Fruit fly (Drosophila melanogaster): ENCODE data around the gene CG32762.

The CG32762 gene

DNA sequence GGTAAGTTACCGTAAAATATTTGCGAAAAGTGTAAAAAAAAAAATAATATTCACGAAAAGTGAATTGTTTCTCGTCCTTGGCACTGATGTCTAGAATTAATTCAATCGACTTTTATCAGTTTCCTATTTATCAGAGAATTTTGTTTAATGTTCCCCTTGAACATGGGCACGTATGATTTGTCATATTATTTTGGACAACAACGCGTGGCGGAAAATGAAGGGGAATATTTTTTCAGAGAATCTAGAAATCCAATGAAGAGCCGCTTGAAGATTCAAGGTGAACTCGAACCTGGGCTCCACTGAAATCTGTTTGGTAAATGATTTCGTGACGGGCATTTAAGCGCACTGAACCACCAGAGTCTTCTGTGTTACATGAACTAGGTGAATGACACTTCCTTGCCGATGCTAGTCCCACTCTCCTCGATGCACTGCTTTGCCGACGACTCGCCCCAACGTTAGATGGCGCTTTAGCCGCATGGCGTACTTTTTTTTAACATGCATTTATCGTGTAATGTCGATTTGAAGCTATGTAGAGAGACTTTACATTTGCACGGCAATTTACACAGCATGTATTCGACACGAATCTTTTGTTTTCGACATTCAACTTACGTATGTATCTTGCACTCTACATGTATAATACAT lies 23.3 kb upstream of the CG32762 start (continued):
- TF ChIP-seq CG8290 (GFP tag; optimal IDR thresholded peaks at IDR 0.05) (no peak), CG8290 (tag; optimal IDR thresholded peaks at IDR 0.05) (peak in 1 of 2 experiments; percentile 23), Lhr (GFP tag; optimal IDR thresholded peaks at IDR 0.05) (peak; percentile 10), CG34376 (GFP tag; optimal IDR thresholded peaks at IDR 0.05) (peak; percentile 98), Dip2 (GFP tag; IDR thresholded peaks at IDR 0.05) (peak; percentile 93)

dm6 chrX:5518196-5518595 lies 17.2 kb upstream of the CG32762 start:
- TF ChIP-seq Trl (optimal IDR thresholded peaks at IDR 0.05) (peak; percentile 41 to 78), Trl (GFP tag; optimal IDR thresholded peaks at IDR 0.05) (no peak), CG34376 (GFP tag; optimal IDR thresholded peaks at IDR 0.05) (peak; percentile 4), Pdp1 (GFP tag; optimal IDR thresholded peaks at IDR 0.05) (peak in 1 of 2 experiments; percentile 80), cg (GFP tag; optimal IDR thresholded peaks at IDR 0.05) (peak; percentile 82), CG13894 (tag; optimal IDR thresholded peaks at IDR 0.05) (peak; percentile 83), pan (optimal IDR thresholded peaks at IDR 0.05) (no peak), pan (GFP tag; optimal IDR thresholded peaks at IDR 0.05 in 1 of 2, IDR thresholded peaks at IDR 0.05 in 1 of 2) (no peak), kni (GFP tag; optimal IDR thresholded peaks at IDR 0.05) (peak; percentile 27), sqz (GFP tag; optimal IDR thresholded peaks at IDR 0.05) (peak; percentile 27), CG9437 (GFP tag; optimal IDR thresholded peaks at IDR 0.05) (no peak), NC2α (GFP tag; optimal IDR thresholded peaks at IDR 0.05) (no peak), sd (tag; optimal IDR thresholded peaks at IDR 0.05) (peak; percentile 75), CG6175 (GFP tag; IDR thresholded peaks at IDR 0.05) (peak; percentile 76; the same call in 2 of the 3 replicates), grn (GFP tag; optimal IDR thresholded peaks at IDR 0.05) (peak; percentile 54), CG17385 (GFP tag; optimal IDR thresholded peaks at IDR 0.05) (peak; percentile 71), CG12769 (tag; optimal IDR thresholded peaks at IDR 0.05) (peak; percentile 87), pros (GFP tag; optimal IDR thresholded peaks at IDR 0.05) (peak; percentile 45), so (GFP tag; IDR thresholded peaks at IDR 0.05) (no peak)

DNA sequence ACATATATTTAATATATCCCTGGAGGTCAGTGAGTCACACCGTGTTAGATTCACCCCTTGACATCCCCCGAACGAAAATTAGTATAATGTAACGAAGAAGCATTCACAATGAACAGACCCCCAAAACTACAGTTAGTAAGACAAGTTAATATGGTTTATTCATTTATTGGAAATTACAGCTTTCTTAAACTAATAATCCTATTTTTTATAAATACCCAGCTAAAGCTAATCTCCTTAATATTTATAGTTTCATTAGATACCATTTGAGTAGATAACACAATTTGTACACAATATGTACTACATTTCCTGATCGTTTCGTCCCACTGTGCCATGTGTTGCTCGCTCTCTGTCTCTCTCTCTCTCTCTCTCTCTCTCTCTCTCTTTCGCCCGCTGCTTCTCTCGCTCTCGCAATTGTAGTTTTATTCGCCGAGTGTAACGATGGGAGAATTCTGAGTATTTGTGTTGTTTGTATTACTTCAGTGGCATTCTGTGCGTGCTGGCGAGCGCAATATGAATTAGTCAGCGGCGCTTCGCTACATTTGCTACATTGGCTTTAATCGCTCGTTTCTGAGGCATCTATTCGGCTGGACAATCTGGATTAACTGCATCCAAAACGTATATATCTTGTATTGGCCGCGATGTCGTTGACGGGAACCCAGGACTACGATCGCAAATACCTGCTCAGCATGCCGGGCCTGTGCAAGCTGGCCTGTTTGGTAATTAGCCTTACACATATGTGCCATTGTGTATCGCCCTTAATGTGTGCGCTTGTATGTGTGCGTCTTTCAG lies 15.9 kb upstream of the CG32762 start:
- TF ChIP-seq HLHmδ (GFP tag; optimal IDR thresholded peaks at IDR 0.05) (peak; percentile 45), CG18619 (GFP tag; optimal IDR thresholded peaks at IDR 0.05) (peak; percentile 42), CG12744 (GFP tag; optimal IDR thresholded peaks at IDR 0.05) (peak; percentile 16), cg (GFP tag; optimal IDR thresholded peaks at IDR 0.05) (peak; percentile 75), CG12769 (tag; optimal IDR thresholded peaks at IDR 0.05) (peak; percentile 30), HLH3B (GFP tag; IDR thresholded peaks at IDR 0.05) (peak; percentile 29; the same call in 1 of the 2 replicates), Meics (GFP tag; optimal IDR thresholded peaks at IDR 0.05) (peak; percentile 50), CG3847 (GFP tag; IDR thresholded peaks at IDR 0.05) (0 out of 2 replicates have a peak, but pooled peaks have one; percentile 32), wor (GFP tag; IDR thresholded peaks at IDR 0.05) (no peak), CG10543 (GFP tag; optimal IDR thresholded peaks at IDR 0.05) (peak; percentile 46), H15 (GFP tag; IDR thresholded peaks at IDR 0.05) (no peak), hth (optimal IDR thresholded peaks at IDR 0.05) (no peak), CG9609 (GFP tag; optimal IDR thresholded peaks at IDR 0.05) (no peak), CG6813 (GFP tag; optimal IDR thresholded peaks at IDR 0.05) (peak; percentile 45), pzg (GFP tag; optimal IDR thresholded peaks at IDR 0.05) (no peak), gem (tag; optimal IDR thresholded peaks at IDR 0.05) (peak; percentile 68), chm (GFP tag; IDR thresholded peaks at IDR 0.05) (0 out of 2 replicates have a peak, but pooled peaks have one; percentile 23), E2f1 (GFP tag; IDR thresholded peaks at IDR 0.05) (0 out of 2 replicates have a peak, but pooled peaks have one; percentile 15), Pdp1 (GFP tag; optimal IDR thresholded peaks at IDR 0.05) (peak in 1 of 2 experiments; percentile 19), HmgZ (tag; optimal IDR thresholded peaks at IDR 0.05) (peak; percentile 31), vnd (GFP tag; IDR thresholded peaks at IDR 0.05; ENCODE audit: partially characterized antibody) (0 out of 3 replicates have a peak, but pooled peaks have one; percentile 42), Bteb2 (GFP tag; optimal IDR thresholded peaks at IDR 0.05) (peak; percentile 5), grau (tag; optimal IDR thresholded peaks at IDR 0.05) (peak; percentile 52), TFAM (GFP tag; optimal IDR thresholded peaks at IDR 0.05) (no peak), Sox102F (GFP tag; optimal IDR thresholded peaks at IDR 0.05) (peak; percentile 40), CG18476 (GFP tag; optimal IDR thresholded peaks at IDR 0.05) (no peak)
